Worm (Caenorhabditis elegans): ENCODE measurements around the gene T12A2.3.

T12A2.3 gene

DNA sequence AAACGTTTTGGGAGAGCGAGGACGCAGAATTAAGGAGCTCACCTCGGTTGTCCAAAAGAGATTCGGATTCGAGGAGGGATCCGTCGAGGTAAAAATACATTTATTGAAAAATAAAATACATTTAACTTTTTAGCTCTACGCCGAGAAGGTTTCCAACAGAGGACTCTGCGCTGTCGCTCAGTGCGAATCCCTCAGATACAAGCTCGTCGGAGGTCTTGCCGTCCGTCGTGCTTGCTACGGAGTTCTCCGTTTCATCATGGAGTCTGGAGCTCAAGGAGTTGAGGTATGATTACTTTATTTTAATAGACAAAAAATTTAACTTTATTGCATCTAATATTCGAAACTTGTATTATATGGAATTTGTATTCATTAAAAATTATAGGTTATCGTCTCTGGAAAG, 33.6 kb upstream of the T12A2.3 start:
- TF ChIP-seq fkh-8 (tag; optimal IDR thresholded peaks at IDR 0.05) (no peak), jun-1 (tag; optimal IDR thresholded peaks at IDR 0.05) (no peak), irx-1 (tag; optimal IDR thresholded peaks at IDR 0.05) (no peak)

DNA sequence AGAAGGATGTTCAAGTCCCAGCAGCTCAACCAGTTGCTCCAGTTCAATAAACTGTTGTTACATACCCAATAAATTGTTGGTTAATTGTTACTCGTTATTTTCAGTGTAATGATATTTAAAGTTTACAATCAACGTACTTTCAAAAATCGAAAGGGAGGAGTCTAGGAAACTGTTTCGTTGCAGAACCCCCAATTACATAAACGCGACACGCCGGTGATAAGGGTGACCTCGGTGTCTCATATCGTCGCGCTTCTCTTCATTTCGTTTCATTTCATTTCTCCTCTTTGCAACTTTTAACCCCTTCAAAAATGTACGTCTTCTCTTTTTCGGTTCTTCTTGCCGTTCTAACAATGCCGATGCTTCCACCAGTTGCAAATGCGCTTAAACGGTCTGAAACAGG, 32.7 kb upstream of the T12A2.3 start, which contains the start of gene C23G10.2:
Gene C23G10.2 (plus strand): TSS at position 184 of the 400 bp plus-strand sequence.
- TF ChIP-seq blmp-1 (tag; optimal IDR thresholded peaks at IDR 0.05) (peak; percentile 14), lsy-2 (tag; optimal IDR thresholded peaks at IDR 0.05) (peak in 1 of 2 experiments; percentile 36), C16A3.4 (tag; optimal IDR thresholded peaks at IDR 0.05) (no peak), elt-3 (tag; optimal IDR thresholded peaks at IDR 0.05) (peak in 1 of 6 experiments; percentile 58), efl-1 (optimal IDR thresholded peaks at IDR 0.05) (no peak), efl-1 (GFP tag; optimal IDR thresholded peaks at IDR 0.05 in 1 of 2) (no peak)

ce11 chrIII:6208984-6209383, 31.6 kb upstream of the T12A2.3 start, which contains the start of gene C23G10.1:
C23G10.1 (plus strand) TSS chrIII:6209284.
- TF ChIP-seq pqm-1 (tag; optimal IDR thresholded peaks at IDR 0.05) (no peak), unc-86 (tag; optimal IDR thresholded peaks at IDR 0.05) (no peak), lin-39 (tag; optimal IDR thresholded peaks at IDR 0.05) (no peak), ets-5 (GFP tag; IDR thresholded peaks at IDR 0.05) (no peak), snpc-4 (tag; optimal IDR thresholded peaks at IDR 0.05) (no peak), aha-1 (tag; optimal IDR thresholded peaks at IDR 0.05) (no peak), sup-37 (GFP tag; optimal IDR thresholded peaks at IDR 0.05) (no peak), fos-1 (tag; optimal IDR thresholded peaks at IDR 0.05) (no peak), nhr-47 (tag; optimal IDR thresholded peaks at IDR 0.05) (no peak), tlp-1 (tag; optimal IDR thresholded peaks at IDR 0.05) (no peak), nhr-12 (tag; optimal IDR thresholded peaks at IDR 0.05) (no peak), egl-13 (tag; optimal IDR thresholded peaks at IDR 0.05) (no peak), unc-130 (tag; optimal IDR thresholded peaks at IDR 0.05) (no peak), mab-9 (GFP tag; IDR thresholded peaks at IDR 0.05) (no peak), mdl-1 (tag; optimal IDR thresholded peaks at IDR 0.05) (no peak)

ce11 chrIII:6210215-6210822, 30.3 kb upstream of the T12A2.3 start:
- TF ChIP-seq tbx-2 (tag; optimal IDR thresholded peaks at IDR 0.05) (no peak), snpc-4 (tag; optimal IDR thresholded peaks at IDR 0.05) (peak; percentile 46)

- peak; percentile 34 for TF ChIP-seq fkh-8 (tag; optimal IDR thresholded peaks at IDR 0.05)
- no peak for TF ChIP-seq nhr-71 (tag; optimal IDR thresholded peaks at IDR 0.05)
- TF ChIP-seq hlh-17 (GFP tag; optimal IDR thresholded peaks at IDR 0.05; ENCODE audit: borderline replicate concordance): no peak
- TF ChIP-seq lin-13 (GFP tag; optimal IDR thresholded peaks at IDR 0.05): no peak
- no peak for TF ChIP-seq C34B4.2 (tag; optimal IDR thresholded peaks at IDR 0.05)
These were observed 26.7 kb upstream of the T12A2.3 start, which contains the start of gene C23G10.10 for ce11 chrIII:6213915-6214314. C23G10.10 (minus strand) TSS chrIII:6214015.

DNA sequence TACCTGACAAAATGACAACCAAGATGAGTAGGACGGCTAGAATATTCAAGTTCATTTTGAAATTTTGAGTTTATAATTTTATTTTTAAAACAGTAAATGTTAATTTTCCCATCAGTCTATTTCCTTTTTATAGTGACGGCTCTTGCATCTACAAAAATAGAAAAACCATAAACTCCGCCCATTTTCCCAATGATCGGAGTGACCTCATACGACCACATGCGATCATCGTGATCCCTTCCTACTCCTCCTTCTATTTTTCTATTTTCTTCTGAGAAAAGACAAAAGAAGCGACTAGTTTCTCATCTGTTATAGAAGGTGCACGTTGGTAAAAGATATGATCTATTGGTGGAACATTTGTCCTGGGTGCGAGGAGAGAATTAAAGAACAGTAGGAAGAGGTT, 25.2 kb upstream of the T12A2.3 start, which contains the start of gene C23G10.11:
Gene C23G10.11 (minus strand): TSS at position 101 of the 400 bp plus-strand sequence.
- no peak for TF ChIP-seq alr-1 (tag; optimal IDR thresholded peaks at IDR 0.05; ENCODE audit: borderline replicate concordance)
- TF ChIP-seq dpl-1 (GFP tag; optimal IDR thresholded peaks at IDR 0.05): no peak
- TF ChIP-seq lsy-2 (tag; optimal IDR thresholded peaks at IDR 0.05): peak in 1 of 2 experiments; percentile 12
- TF ChIP-seq blmp-1 (tag; optimal IDR thresholded peaks at IDR 0.05): peak; percentile 57
- TF ChIP-seq elt-3 (tag; optimal IDR thresholded peaks at IDR 0.05): peak in 1 of 6 experiments; percentile 25
- TF ChIP-seq mdl-1 (tag; optimal IDR thresholded peaks at IDR 0.05): peak in 1 of 2 experiments; percentile 16

Measured in whole organism, L1 larva.